Worm (Caenorhabditis elegans) whole organism, L1 larva: ENCODE data around the gene msp-59.
"Not testable (repeated sequence)": the region's sequence is repeated elsewhere in the genome, so short reads cannot be mapped to it uniquely, and the experiment has no call there.

ENCODE experiments used
- C34B4.2 ChIP-seq: sonication (generic microtip); optimal IDR thresholded peaks from 2 replicates; lab custom pipeline; 2017; ENCODE audit warnings: mild to moderate bottlenecking, missing genetic modification characterization, missing compliant biosample characterization
- aly-2 ChIP-seq: fragments of 150-350 bp; optimal IDR thresholded peaks from 2 replicates; lab custom pipeline; 2014; ENCODE audit warnings: missing biosample characterization, missing genetic modification characterization
- dpl-1 ChIP-seq, 3 experiments: fragments of 150-350 bp in 2 of 3; sonication (generic microtip) in 1 of 3; optimal IDR thresholded peaks; 2 replicates each; lab custom pipeline; 2014 to 2017; ENCODE audit warnings: missing biosample characterization in 3 of 3, missing genetic modification characterization in 3 of 3, missing genetic modification reagents in 3 of 3
- dsc-1 ChIP-seq: sonication (generic microtip); optimal IDR thresholded peaks from 2 replicates; lab custom pipeline; 2016; ENCODE audit warnings: mild to moderate bottlenecking, missing genetic modification characterization, missing compliant biosample characterization
- efl-1 ChIP-seq, 4 experiments: fragments of 150-350 bp; optimal IDR thresholded peaks in 3 of 4; peaks in 1 of 4; 1 replicate in 1 of 4; 2 replicates in 3 of 4; lab custom pipeline; 2014; ENCODE audit warnings: missing biosample characterization in 2 of 4, missing genetic modification characterization in 2 of 4, missing genetic modification reagents in 2 of 4
- egl-13 ChIP-seq: sonication (generic microtip); optimal IDR thresholded peaks from 2 replicates; lab custom pipeline; 2016; ENCODE audit warnings: missing genotype, missing genetic modification reagents, missing genetic modification characterization, missing compliant biosample characterization
- elt-2 ChIP-seq: sonication (generic microtip); optimal IDR thresholded peaks from 2 replicates; lab custom pipeline; 2016; ENCODE audit warnings: missing genetic modification characterization, mild to moderate bottlenecking, inconsistent platforms, missing compliant biosample characterization, missing genetic modification reagents
- ets-5 ChIP-seq: fragments of 200-800 bp; sonication (Bioruptor generic); IDR thresholded peaks from 2 replicates; pipeline ENCODE4 v1.3.6; 2022; ENCODE audit warnings: missing genetic modification characterization, missing compliant biosample characterization
- fkh-8 ChIP-seq: sonication (generic microtip); optimal IDR thresholded peaks from 2 replicates; lab custom pipeline; 2016; ENCODE audit warnings: mild to moderate bottlenecking, missing genetic modification characterization, missing compliant biosample characterization
- fos-1 ChIP-seq: fragments of 150-350 bp; optimal IDR thresholded peaks from 2 replicates; lab custom pipeline; 2014; ENCODE audit warnings: missing biosample characterization, missing genetic modification characterization
- hlh-17 ChIP-seq: fragments of 200-800 bp; sonication (Bioruptor generic); optimal IDR thresholded peaks from 2 replicates; lab custom pipeline; 2018; ENCODE audit warnings: missing genetic modification characterization, mild to moderate bottlenecking, missing compliant biosample characterization, moderate library complexity, borderline replicate concordance
- hpl-2 ChIP-seq: fragments of 150-350 bp; optimal IDR thresholded peaks from 2 replicates; lab custom pipeline; 2014; ENCODE audit warnings: missing biosample characterization, missing genetic modification reagents, missing genetic modification characterization
- isw-1 ChIP-seq: fragments of 200-800 bp; sonication (Bioruptor generic); IDR thresholded peaks from 2 replicates; pipeline ENCODE4 v1.3.6; 2022; ENCODE audit warnings: missing genetic modification characterization, missing compliant biosample characterization
- jun-1 ChIP-seq: fragments of 150-350 bp; optimal IDR thresholded peaks from 2 replicates; lab custom pipeline; 2014; ENCODE audit warnings: missing biosample characterization, missing genetic modification reagents, missing genetic modification characterization
- lin-13 ChIP-seq: fragments of 150-350 bp; optimal IDR thresholded peaks from 2 replicates; lab custom pipeline; 2014; ENCODE audit warnings: missing biosample characterization, missing genetic modification reagents, missing genetic modification characterization
- mep-1 ChIP-seq: fragments of 150-350 bp; optimal IDR thresholded peaks from 2 replicates; lab custom pipeline; 2014; ENCODE audit warnings: missing biosample characterization, missing genetic modification characterization
- nhr-11 ChIP-seq: fragments of 150-350 bp; optimal IDR thresholded peaks from 2 replicates; lab custom pipeline; 2014; ENCODE audit warnings: missing biosample characterization, missing genetic modification characterization
- nhr-28 ChIP-seq: fragments of 150-350 bp; optimal IDR thresholded peaks from 2 replicates; lab custom pipeline; 2014; ENCODE audit warnings: missing biosample characterization, missing genetic modification characterization
- nhr-47 ChIP-seq: sonication (generic microtip); optimal IDR thresholded peaks from 2 replicates; lab custom pipeline; 2016; ENCODE audit warnings: mild to moderate bottlenecking, missing genetic modification characterization, moderate library complexity, missing compliant biosample characterization
- nhr-71 ChIP-seq: sonication (generic microtip); optimal IDR thresholded peaks from 2 replicates; lab custom pipeline; 2016; ENCODE audit warnings: mild to moderate bottlenecking, missing genetic modification characterization, moderate library complexity, missing compliant biosample characterization
- nhr-77 ChIP-seq: fragments of 150-350 bp; optimal IDR thresholded peaks from 2 replicates; lab custom pipeline; 2014; ENCODE audit warnings: missing biosample characterization, missing genetic modification characterization
- nhr-90 ChIP-seq: sonication (generic microtip); optimal IDR thresholded peaks from 2 replicates; lab custom pipeline; 2016; ENCODE audit warnings: mild to moderate bottlenecking, missing genetic modification characterization, missing compliant biosample characterization; ENCODE audit not compliant: poor library complexity
- pag-3 ChIP-seq: sonication (generic microtip); optimal IDR thresholded peaks from 2 replicates; lab custom pipeline; 2017; ENCODE audit warnings: missing genetic modification characterization, mild to moderate bottlenecking, missing compliant biosample characterization, antibody characterized with exemption, borderline replicate concordance; ENCODE audit not compliant: insufficient read depth
- pqm-1 ChIP-seq: sonication (generic microtip); optimal IDR thresholded peaks from 3 replicates; lab custom pipeline; 2017; ENCODE audit warnings: missing biosample characterization, missing genetic modification characterization
- skn-1 ChIP-seq: fragments of 150-350 bp; optimal IDR thresholded peaks from 2 replicates; lab custom pipeline; 2014; ENCODE audit warnings: missing biosample characterization, missing genetic modification characterization
- snpc-4 ChIP-seq: fragments of 150-350 bp; optimal IDR thresholded peaks from 2 replicates; lab custom pipeline; 2014; ENCODE audit warnings: missing biosample characterization, missing genetic modification characterization
- sox-4 ChIP-seq: sonication (generic microtip); optimal IDR thresholded peaks from 2 replicates; lab custom pipeline; 2016; ENCODE audit warnings: missing genetic modification characterization, missing compliant biosample characterization
- swsn-7 ChIP-seq: sonication (generic microtip); optimal IDR thresholded peaks from 2 replicates; lab custom pipeline; 2016; ENCODE audit warnings: missing genetic modification characterization, missing compliant biosample characterization
- tbx-2 ChIP-seq: sonication (generic microtip); optimal IDR thresholded peaks from 2 replicates; lab custom pipeline; 2016; ENCODE audit warnings: missing genetic modification characterization, missing compliant biosample characterization
- tlp-1 ChIP-seq: fragments of 150-350 bp; optimal IDR thresholded peaks from 2 replicates; lab custom pipeline; 2014; ENCODE audit warnings: missing biosample characterization, missing genetic modification characterization
- unc-62 ChIP-seq: fragments of 150-350 bp; optimal IDR thresholded peaks from 2 replicates; lab custom pipeline; 2014; ENCODE audit warnings: missing biosample characterization, missing genetic modification reagents, missing genetic modification characterization
- xbp-1 ChIP-seq: sonication (generic microtip); optimal IDR thresholded peaks from 2 replicates; lab custom pipeline; 2016; ENCODE audit warnings: missing genetic modification characterization, missing compliant biosample characterization

msp-59 gene

DNA sequence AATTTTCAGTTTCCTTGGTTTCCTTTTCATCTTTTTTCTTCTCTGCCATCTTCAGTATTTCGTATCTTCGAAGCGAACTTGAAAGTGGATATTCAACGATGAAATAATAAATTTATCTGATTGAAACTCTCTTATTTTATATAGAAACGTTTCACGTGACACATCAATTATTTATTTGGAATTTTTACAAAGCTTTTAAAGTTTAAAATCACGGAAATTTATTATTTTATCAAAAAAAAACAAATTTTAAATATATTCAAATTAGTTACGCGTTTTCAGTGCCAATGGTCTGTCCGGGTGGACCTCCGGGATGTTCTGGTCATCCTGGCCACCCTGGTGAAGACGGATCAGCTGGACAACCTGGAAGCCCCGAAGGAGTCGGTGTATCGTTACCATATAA, 9.9 kb downstream of the msp-59 start, which contains the start of gene ZK354.7:
Gene ZK354.7 (minus strand): TSS at position 101 of the 400 bp plus-strand sequence.
- no peak for TF ChIP-seq aly-2 (tag; lab: Kevin White, UChicago)

DNA sequence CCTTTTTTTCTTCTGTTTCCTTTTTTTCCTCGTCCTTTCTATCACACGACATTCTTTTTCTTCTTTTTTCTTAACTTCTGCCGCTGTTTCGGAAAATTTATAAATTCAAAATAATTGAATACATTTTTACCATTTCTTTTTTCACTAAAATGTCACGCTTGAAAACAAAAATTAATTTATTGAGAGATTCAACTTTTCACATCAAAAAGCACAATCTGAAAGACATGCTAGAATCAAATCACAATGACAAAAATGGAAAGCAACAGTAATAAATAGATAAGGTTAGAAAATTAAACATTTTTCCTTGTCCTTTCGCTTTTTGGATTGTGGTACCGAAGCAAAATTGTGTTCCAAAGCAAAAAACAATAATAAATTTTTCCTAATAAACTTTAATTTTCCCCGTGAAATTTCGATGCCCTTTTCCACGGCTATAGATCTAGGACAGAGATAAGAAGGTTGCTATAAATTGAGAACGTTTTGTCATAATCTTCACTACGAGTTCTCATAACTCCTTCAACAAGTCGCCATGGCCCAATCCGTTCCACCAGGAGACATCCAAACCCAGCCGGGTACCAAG, 15.4 kb downstream of the msp-59 start, which contains the start of the genes ZK354.6 and msp-113:
Gene ZK354.6 (minus strand): TSS at position 101 of the 577 bp plus-strand sequence.
Gene msp-113 (plus strand): TSS at position 527 of the 577 bp plus-strand sequence.
- no peak for TF ChIP-seq efl-1 (optimal IDR thresholded peaks at IDR 0.05; lab: Kevin White, UChicago)
- TF ChIP-seq efl-1 (GFP tag; optimal IDR thresholded peaks at IDR 0.05 in 1 of 2; lab: Kevin White, UChicago) = no peak
- TF ChIP-seq elt-2 (tag; lab: Kevin White, UChicago) = no peak
- TF ChIP-seq dpl-1 (GFP tag; optimal IDR thresholded peaks at IDR 0.05; lab: Kevin White, UChicago) = no peak
- no peak for TF ChIP-seq skn-1 (tag; lab: Kevin White, UChicago)

DNA sequence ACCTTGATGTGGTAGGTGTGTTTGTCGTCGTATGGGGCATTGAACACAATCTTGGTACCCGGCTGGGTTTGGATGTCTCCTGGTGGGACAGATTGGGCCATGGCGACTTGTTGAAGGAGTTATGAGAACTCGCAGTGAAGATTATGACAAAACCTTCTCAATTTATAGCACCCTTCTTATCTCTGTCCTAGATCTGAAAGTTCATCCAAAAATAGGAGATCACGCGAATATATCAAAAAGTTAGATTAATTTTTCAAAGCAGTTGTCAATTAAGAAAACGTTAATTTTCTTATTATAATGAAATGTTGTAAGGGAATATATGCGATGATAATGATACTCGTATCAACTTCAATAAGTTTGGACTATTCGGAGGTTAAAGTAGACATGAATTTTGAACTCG, 17.7 kb downstream of the msp-59 start, which contains the start of gene msp-51:
Gene msp-51 (minus strand): TSS at position 101 of the 400 bp plus-strand sequence.
- not testable (repeated sequence) for TF ChIP-seq pag-3, nhr-11, mep-1 (tag; lab: Kevin White, UChicago)
- TF ChIP-seq, all 84 proteins: peak for 0; not testable (repeated sequence) for 84

DNA sequence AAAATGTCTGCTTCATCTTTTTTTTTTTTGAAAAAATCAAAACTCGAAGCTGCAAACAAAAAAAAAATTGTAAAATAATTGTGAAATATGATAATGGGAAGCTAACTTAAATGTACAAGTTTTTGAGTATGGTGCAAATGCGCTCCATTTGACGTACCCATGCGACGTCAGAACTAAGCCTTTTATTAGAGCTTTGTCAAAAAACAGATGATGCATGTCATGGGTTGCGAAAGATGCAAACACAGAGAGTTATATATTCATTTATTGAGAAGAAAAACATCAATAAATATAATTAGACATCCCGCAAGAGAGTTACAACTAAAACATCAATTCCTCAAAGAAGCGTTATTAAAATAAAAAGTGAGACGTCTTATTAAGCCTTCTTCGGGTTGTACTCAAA, 18.4 kb downstream of the msp-59 start:
- TF ChIP-seq lin-13 (GFP tag; lab: Kevin White, UChicago) = no peak
- TF ChIP-seq swsn-7 (tag; lab: Kevin White, UChicago) = no peak
- TF ChIP-seq dsc-1 (tag; lab: Kevin White, UChicago) = peak; percentile 58
- TF ChIP-seq efl-1 (optimal IDR thresholded peaks at IDR 0.05; lab: Kevin White, UChicago) = no peak
- peak in 1 of 2 experiments; percentile 54 for TF ChIP-seq efl-1 (GFP tag; optimal IDR thresholded peaks at IDR 0.05 in 1 of 2; lab: Kevin White, UChicago)
- TF ChIP-seq, all 84 proteins: peak for 2

DNA sequence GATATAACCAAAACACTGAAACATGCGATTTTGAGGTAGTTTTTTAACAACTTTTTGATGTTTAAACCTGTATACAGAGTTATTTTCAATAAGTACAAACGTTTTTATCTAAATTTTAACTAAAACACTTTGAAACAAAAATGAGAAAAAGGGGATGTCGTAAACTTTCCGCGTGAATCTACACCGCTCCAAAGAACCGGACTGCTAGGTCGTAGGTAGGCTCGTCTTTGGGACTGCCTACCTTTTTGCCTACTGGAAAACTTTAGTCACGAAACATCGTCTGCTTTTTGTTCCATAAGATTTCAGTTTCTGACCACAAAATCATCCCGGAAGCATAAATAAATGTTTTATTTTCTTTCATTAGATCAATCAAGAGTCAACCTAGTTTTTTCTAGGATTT, 21.7 kb downstream of the msp-59 start:
- no peak for TF ChIP-seq ets-5 (GFP tag; lab: Robert Waterston, UW)
- TF ChIP-seq tlp-1 (tag; lab: Kevin White, UChicago) = no peak
- no peak for TF ChIP-seq nhr-11 (tag; lab: Kevin White, UChicago)

DNA sequence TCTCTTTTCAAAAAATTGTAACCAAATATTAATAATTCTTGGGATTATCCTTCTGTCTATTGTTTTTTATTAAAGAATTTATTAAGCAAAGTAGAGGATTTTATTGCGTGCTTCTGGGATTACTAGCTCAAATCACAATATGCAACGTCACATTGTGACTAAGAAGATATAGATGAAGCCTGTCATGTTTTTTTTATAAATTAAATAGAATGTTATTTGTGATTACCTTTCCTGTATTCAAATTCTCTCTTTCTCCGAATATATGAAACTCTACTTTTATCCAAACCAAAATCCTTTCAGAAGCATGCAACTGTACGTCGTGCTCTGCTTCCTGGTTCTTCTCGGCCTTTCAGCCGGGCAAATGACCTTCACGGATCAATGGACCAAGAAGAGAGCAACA, 22.4 kb downstream of the msp-59 start, which contains the start of gene nlp-47:
Gene nlp-47 (plus strand): TSS at position 301 of the 400 bp plus-strand sequence.
- no peak for TF ChIP-seq pqm-1
- no peak for TF ChIP-seq ets-5 (GFP tag; lab: Robert Waterston, UW)
- no peak for TF ChIP-seq nhr-77 (tag; lab: Kevin White, UChicago)
- TF ChIP-seq xbp-1 (tag; lab: Kevin White, UChicago) = no peak
- peak; percentile 62 for TF ChIP-seq dsc-1 (tag; lab: Kevin White, UChicago)

DNA sequence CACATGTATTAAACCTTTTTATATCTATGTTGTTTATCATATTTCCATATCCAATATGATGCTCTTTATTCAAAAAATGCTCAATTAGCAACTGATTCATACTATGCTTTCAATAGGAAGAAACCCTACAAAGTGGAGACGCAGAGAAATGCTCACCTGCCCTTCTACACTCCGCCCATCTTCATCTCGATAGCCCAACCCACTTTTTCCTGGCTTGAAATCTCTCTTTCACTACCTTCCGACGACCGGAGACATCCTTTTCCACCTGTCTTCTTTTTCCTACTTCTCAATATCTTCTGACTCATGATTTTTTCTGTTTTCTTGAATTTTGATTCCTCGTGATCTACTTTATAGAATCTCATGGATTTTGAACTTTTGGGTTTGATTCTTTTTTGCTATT, 24.0 kb downstream of the msp-59 start:
- TF ChIP-seq hpl-2 (GFP tag; lab: Kevin White, UChicago) (no peak), ets-5 (GFP tag; lab: Robert Waterston, UW) (no peak), nhr-71 (tag; lab: Kevin White, UChicago) (peak; percentile 37), dsc-1 (tag; lab: Kevin White, UChicago) (peak; percentile 43), nhr-47 (peak; percentile 38), sox-4 (tag; lab: Kevin White, UChicago) (peak; percentile 55), fkh-8 (tag; lab: Kevin White, UChicago) (peak; percentile 76), nhr-90 (tag; lab: Kevin White, UChicago) (no peak), unc-62 (GFP tag; lab: Kevin White, UChicago) (no peak)

DNA sequence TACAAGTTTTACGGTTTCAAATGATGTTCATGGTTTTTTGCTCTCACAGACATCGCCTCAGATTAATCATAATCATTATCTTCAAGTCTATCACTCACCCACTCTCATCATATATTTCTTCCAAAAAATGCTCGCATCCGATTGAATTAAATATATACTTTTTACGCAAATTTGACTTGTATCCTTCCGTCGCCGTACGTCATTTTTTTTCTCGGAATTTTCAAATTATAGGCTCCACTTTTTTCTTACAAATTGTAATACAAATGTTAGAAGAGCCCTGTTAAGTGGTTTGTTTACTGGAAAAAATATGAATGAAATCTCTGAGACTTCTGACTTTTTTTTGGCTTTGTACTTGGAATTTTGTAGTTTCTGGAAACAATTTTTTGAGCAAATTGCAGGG, 25.7 kb downstream of the msp-59 start:
- TF ChIP-seq nhr-47 (peak; percentile 30), fos-1 (no peak), nhr-28 (tag; lab: Kevin White, UChicago) (no peak), isw-1 (GFP tag; lab: Robert Waterston, UW) (no peak), hlh-17 (GFP tag; lab: Kevin White, UChicago) (no peak), fkh-8 (tag; lab: Kevin White, UChicago) (peak; percentile 46), C34B4.2 (tag; lab: Kevin White, UChicago) (no peak), egl-13 (tag; lab: Kevin White, UChicago) (peak; percentile 73), jun-1 (tag; lab: Kevin White, UChicago) (no peak), nhr-71 (tag; lab: Kevin White, UChicago) (peak; percentile 24), ets-5 (GFP tag; lab: Robert Waterston, UW) (no peak), snpc-4 (tag; lab: Kevin White, UChicago) (no peak), dsc-1 (tag; lab: Kevin White, UChicago) (peak; percentile 61), tbx-2 (tag; lab: Kevin White, UChicago) (no peak), nhr-77 (tag; lab: Kevin White, UChicago) (no peak), efl-1 (optimal IDR thresholded peaks at IDR 0.05; lab: Kevin White, UChicago) (no peak), efl-1 (GFP tag; optimal IDR thresholded peaks at IDR 0.05 in 1 of 2; lab: Kevin White, UChicago) (peak in 1 of 2 experiments; percentile 10), aly-2 (tag; lab: Kevin White, UChicago) (no peak)
- TF ChIP-seq, all 84 proteins: peak for 6
